Worm (Caenorhabditis elegans) whole organism, L1 larva: ENCODE data around the gene ZK1307.4.

Experiments
- C04F5.9 ChIP-seq: sonication (generic microtip); optimal IDR thresholded peaks from 2 replicates; lab custom pipeline; 2016; ENCODE audit warnings: missing genetic modification characterization, missing compliant biosample characterization
- F16B12.6 ChIP-seq: fragments of 150-350 bp; optimal IDR thresholded peaks from 2 replicates; lab custom pipeline; 2014; ENCODE audit warnings: missing biosample characterization, missing genetic modification characterization
- Y116A8C.19 ChIP-seq: sonication (generic microtip); optimal IDR thresholded peaks from 2 replicates; lab custom pipeline; 2016; ENCODE audit warnings: missing compliant biosample characterization, missing genetic modification characterization, borderline replicate concordance
- aha-1 ChIP-seq: fragments of 150-350 bp; optimal IDR thresholded peaks from 2 replicates; lab custom pipeline; 2014; ENCODE audit warnings: missing biosample characterization, missing genetic modification characterization
- aly-2 ChIP-seq: fragments of 150-350 bp; optimal IDR thresholded peaks from 2 replicates; lab custom pipeline; 2014; ENCODE audit warnings: missing biosample characterization, missing genetic modification characterization
- ceh-82 ChIP-seq, 3 experiments: fragments of 150-350 bp in 1 of 3; sonication (generic microtip) in 2 of 3; optimal IDR thresholded peaks; 2 replicates each; lab custom pipeline; 2014 to 2017; ENCODE audit warnings: missing biosample characterization in 3 of 3, missing genetic modification characterization in 3 of 3
- ceh-88 ChIP-seq: fragments of 200-800 bp; sonication (Bioruptor generic); IDR thresholded peaks from 2 replicates; pipeline ENCODE4 v1.3.6; 2022; ENCODE audit warnings: missing genetic modification characterization, missing compliant biosample characterization
- ces-1 ChIP-seq: fragments of 150-350 bp; optimal IDR thresholded peaks from 2 replicates; lab custom pipeline; 2014; ENCODE audit warnings: missing biosample characterization, missing genetic modification reagents, missing genetic modification characterization
- dsc-1 ChIP-seq: sonication (generic microtip); optimal IDR thresholded peaks from 2 replicates; lab custom pipeline; 2016; ENCODE audit warnings: mild to moderate bottlenecking, missing genetic modification characterization, missing compliant biosample characterization
- efl-3 ChIP-seq: fragments of 200-800 bp; sonication (Bioruptor generic); optimal IDR thresholded peaks from 2 replicates; lab custom pipeline; 2018; ENCODE audit warnings: mild to moderate bottlenecking, missing genetic modification characterization, missing compliant biosample characterization
- egl-27 ChIP-seq, 2 experiments: fragments of 150-350 bp in 1 of 2; sonication (generic microtip); optimal IDR thresholded peaks; 3 replicates each; lab custom pipeline; 2017 to 2018; ENCODE audit warnings: missing biosample characterization in 2 of 2, missing genetic modification characterization in 2 of 2, missing genetic modification reagents in 2 of 2
- elt-2 ChIP-seq: sonication (generic microtip); optimal IDR thresholded peaks from 2 replicates; lab custom pipeline; 2016; ENCODE audit warnings: missing genetic modification characterization, mild to moderate bottlenecking, inconsistent platforms, missing compliant biosample characterization, missing genetic modification reagents
- elt-3 ChIP-seq, 6 experiments: fragments of 150-350 bp in 1 of 6; sonication (generic microtip); optimal IDR thresholded peaks; 2 replicates each; lab custom pipeline; 2017 to 2018; ENCODE audit warnings: missing biosample characterization in 6 of 6, missing genetic modification characterization in 6 of 6, inconsistent platforms in 1 of 6
- fkh-10 ChIP-seq: sonication (generic microtip); optimal IDR thresholded peaks from 2 replicates; lab custom pipeline; 2017; ENCODE audit warnings: missing biosample characterization, missing genetic modification reagents, missing genetic modification characterization
- fkh-4 ChIP-seq: sonication (generic microtip); optimal IDR thresholded peaks from 2 replicates; lab custom pipeline; 2016; ENCODE audit warnings: missing compliant biosample characterization, missing genetic modification characterization, borderline replicate concordance
- fkh-8 ChIP-seq: sonication (generic microtip); optimal IDR thresholded peaks from 2 replicates; lab custom pipeline; 2016; ENCODE audit warnings: mild to moderate bottlenecking, missing genetic modification characterization, missing compliant biosample characterization
- grh-1 ChIP-seq: fragments of 200-800 bp; sonication (Bioruptor generic); IDR thresholded peaks from 2 replicates; pipeline ENCODE4 v1.3.6; 2022; ENCODE audit warnings: missing genetic modification reagents, missing genetic modification characterization, missing compliant biosample characterization
- hlh-17 ChIP-seq: fragments of 200-800 bp; sonication (Bioruptor generic); optimal IDR thresholded peaks from 2 replicates; lab custom pipeline; 2018; ENCODE audit warnings: missing genetic modification characterization, mild to moderate bottlenecking, missing compliant biosample characterization, moderate library complexity, borderline replicate concordance
- irx-1 ChIP-seq: sonication (generic microtip); optimal IDR thresholded peaks from 2 replicates; lab custom pipeline; 2016; ENCODE audit warnings: missing genetic modification characterization, missing compliant biosample characterization
- isw-1 ChIP-seq: fragments of 200-800 bp; sonication (Bioruptor generic); IDR thresholded peaks from 2 replicates; pipeline ENCODE4 v1.3.6; 2022; ENCODE audit warnings: missing genetic modification characterization, missing compliant biosample characterization
- lin-13 ChIP-seq: fragments of 150-350 bp; optimal IDR thresholded peaks from 2 replicates; lab custom pipeline; 2014; ENCODE audit warnings: missing biosample characterization, missing genetic modification reagents, missing genetic modification characterization
- lin-14 ChIP-seq: fragments of 200-800 bp; sonication (Bioruptor generic); optimal IDR thresholded peaks from 2 replicates; lab custom pipeline; 2018; ENCODE audit warnings: mild to moderate bottlenecking, missing genetic modification characterization, moderate library complexity, missing compliant biosample characterization
- lin-15B ChIP-seq: fragments of 150-350 bp; sonication (generic microtip); optimal IDR thresholded peaks from 3 replicates; lab custom pipeline; 2014; ENCODE audit warnings: missing biosample characterization, missing genetic modification characterization
- lin-35 ChIP-seq, 2 experiments: fragments of 150-350 bp; optimal IDR thresholded peaks; 2 replicates each; lab custom pipeline; 2014; ENCODE audit warnings: missing biosample characterization in 2 of 2, missing genetic modification characterization in 2 of 2, missing genetic modification reagents in 2 of 2
- lin-39 ChIP-seq: fragments of 150-350 bp; optimal IDR thresholded peaks from 2 replicates; lab custom pipeline; 2014; ENCODE audit warnings: missing biosample characterization, missing genetic modification reagents, missing genetic modification characterization
- mab-9 ChIP-seq: fragments of 200-800 bp; sonication (Bioruptor generic); IDR thresholded peaks from 2 replicates; pipeline ENCODE4 v1.3.6; 2022; ENCODE audit warnings: missing genetic modification reagents, missing genetic modification characterization, missing compliant biosample characterization
- mdl-1 ChIP-seq, 2 experiments: fragments of 150-350 bp; optimal IDR thresholded peaks; 2 replicates each; lab custom pipeline; 2014 to 2017; ENCODE audit warnings: missing biosample characterization in 2 of 2, missing genetic modification characterization in 2 of 2, inconsistent platforms in 1 of 2
- mep-1 ChIP-seq: fragments of 150-350 bp; optimal IDR thresholded peaks from 2 replicates; lab custom pipeline; 2014; ENCODE audit warnings: missing biosample characterization, missing genetic modification characterization
- nhr-11 ChIP-seq: fragments of 150-350 bp; optimal IDR thresholded peaks from 2 replicates; lab custom pipeline; 2014; ENCODE audit warnings: missing biosample characterization, missing genetic modification characterization
- nhr-20 ChIP-seq: sonication (generic microtip); optimal IDR thresholded peaks from 2 replicates; lab custom pipeline; 2016; ENCODE audit warnings: mild to moderate bottlenecking, missing genetic modification characterization, missing compliant biosample characterization
- nhr-237 ChIP-seq: fragments of 150-350 bp; optimal IDR thresholded peaks from 2 replicates; lab custom pipeline; 2014; ENCODE audit warnings: missing biosample characterization, missing genetic modification characterization
- nhr-28 ChIP-seq: fragments of 150-350 bp; optimal IDR thresholded peaks from 2 replicates; lab custom pipeline; 2014; ENCODE audit warnings: missing biosample characterization, missing genetic modification characterization
- nhr-47 ChIP-seq: sonication (generic microtip); optimal IDR thresholded peaks from 2 replicates; lab custom pipeline; 2016; ENCODE audit warnings: mild to moderate bottlenecking, missing genetic modification characterization, moderate library complexity, missing compliant biosample characterization
- nhr-71 ChIP-seq: sonication (generic microtip); optimal IDR thresholded peaks from 2 replicates; lab custom pipeline; 2016; ENCODE audit warnings: mild to moderate bottlenecking, missing genetic modification characterization, moderate library complexity, missing compliant biosample characterization
- nhr-77 ChIP-seq: fragments of 150-350 bp; optimal IDR thresholded peaks from 2 replicates; lab custom pipeline; 2014; ENCODE audit warnings: missing biosample characterization, missing genetic modification characterization
- pax-3 ChIP-seq: fragments of 200-800 bp; sonication (Bioruptor generic); optimal IDR thresholded peaks from 2 replicates; lab custom pipeline; 2018; ENCODE audit warnings: mild to moderate bottlenecking, missing genetic modification characterization, moderate library complexity, missing compliant biosample characterization
- pqm-1 ChIP-seq: sonication (generic microtip); optimal IDR thresholded peaks from 3 replicates; lab custom pipeline; 2017; ENCODE audit warnings: missing biosample characterization, missing genetic modification characterization
- skn-1 ChIP-seq: fragments of 150-350 bp; optimal IDR thresholded peaks from 2 replicates; lab custom pipeline; 2014; ENCODE audit warnings: missing biosample characterization, missing genetic modification characterization
- snpc-4 ChIP-seq: fragments of 150-350 bp; optimal IDR thresholded peaks from 2 replicates; lab custom pipeline; 2014; ENCODE audit warnings: missing biosample characterization, missing genetic modification characterization
- snu-23 ChIP-seq: sonication (generic microtip); optimal IDR thresholded peaks from 2 replicates; lab custom pipeline; 2016; ENCODE audit warnings: missing genetic modification characterization, missing compliant biosample characterization
- sox-4 ChIP-seq: sonication (generic microtip); optimal IDR thresholded peaks from 2 replicates; lab custom pipeline; 2016; ENCODE audit warnings: missing genetic modification characterization, missing compliant biosample characterization
- sup-37 ChIP-seq: fragments of 200-800 bp; sonication (Bioruptor generic); optimal IDR thresholded peaks from 2 replicates; lab custom pipeline; 2018; ENCODE audit warnings: mild to moderate bottlenecking, missing genetic modification characterization, missing compliant biosample characterization
- swsn-7 ChIP-seq: sonication (generic microtip); optimal IDR thresholded peaks from 2 replicates; lab custom pipeline; 2016; ENCODE audit warnings: missing genetic modification characterization, missing compliant biosample characterization
- tbx-2 ChIP-seq: sonication (generic microtip); optimal IDR thresholded peaks from 2 replicates; lab custom pipeline; 2016; ENCODE audit warnings: missing genetic modification characterization, missing compliant biosample characterization
- unc-130 ChIP-seq: fragments of 150-350 bp; optimal IDR thresholded peaks from 2 replicates; lab custom pipeline; 2017; ENCODE audit warnings: missing biosample characterization, missing genetic modification characterization, inconsistent platforms
- unc-30 ChIP-seq: sonication (generic microtip); optimal IDR thresholded peaks from 2 replicates; lab custom pipeline; 2017; ENCODE audit warnings: missing biosample characterization, missing genetic modification characterization
- vab-15 ChIP-seq: sonication (generic microtip); optimal IDR thresholded peaks from 2 replicates; lab custom pipeline; 2017; ENCODE audit warnings: missing genotype, mild to moderate bottlenecking, missing genetic modification characterization, missing compliant biosample characterization
- zag-1 ChIP-seq: fragments of 150-350 bp; optimal IDR thresholded peaks from 2 replicates; lab custom pipeline; 2014; ENCODE audit warnings: missing biosample characterization, missing genetic modification characterization
- ztf-11 ChIP-seq, 2 experiments: sonication (generic microtip); optimal IDR thresholded peaks; 2 replicates each; lab custom pipeline; 2016 to 2017; ENCODE audit warnings: missing genetic modification characterization in 2 of 2, missing biosample characterization in 1 of 2, missing compliant biosample characterization in 1 of 2
- ztf-4 ChIP-seq: fragments of 150-350 bp; optimal IDR thresholded peaks from 2 replicates; lab custom pipeline; 2014; ENCODE audit warnings: missing biosample characterization, missing genetic modification characterization

ZK1307.4 gene

ce11 chrII:9604063-9604462 lies 47.5 kb downstream of the ZK1307.4 start (continued):
- TF ChIP-seq sox-4 (tag; lab: Kevin White, UChicago): no peak
- TF ChIP-seq C04F5.9 (tag; lab: Kevin White, UChicago): no peak
- no peak for TF ChIP-seq lin-13 (GFP tag; lab: Kevin White, UChicago)
- no peak for TF ChIP-seq irx-1 (tag; lab: Kevin White, UChicago)
- TF ChIP-seq ztf-4: no peak
- TF ChIP-seq isw-1 (GFP tag; lab: Robert Waterston, UW): no peak
- TF ChIP-seq elt-3 (tag; optimal IDR thresholded peaks at IDR 0.05; lab: Kevin White, UChicago): no peak
- peak; percentile 0 for TF ChIP-seq elt-2 (tag; lab: Kevin White, UChicago)
- TF ChIP-seq vab-15 (tag; lab: Kevin White, UChicago): no peak
- no peak for TF ChIP-seq aly-2
- no peak for TF ChIP-seq efl-3 (GFP tag; lab: Kevin White, UChicago)
- no peak for TF ChIP-seq swsn-7 (tag; lab: Kevin White, UChicago)
- TF ChIP-seq aha-1 (tag; lab: Kevin White, UChicago): no peak
- no peak for TF ChIP-seq nhr-47 (tag; lab: Kevin White, UChicago)
- TF ChIP-seq unc-30 (tag; lab: Kevin White, UChicago): no peak
- no peak for TF ChIP-seq ceh-88 (GFP tag; lab: Robert Waterston, UW)
- TF ChIP-seq mep-1 (tag; lab: Kevin White, UChicago): no peak
- peak; percentile 27 for TF ChIP-seq snu-23
- no peak for TF ChIP-seq unc-130
- TF ChIP-seq lin-35 (GFP tag; optimal IDR thresholded peaks at IDR 0.05; lab: Kevin White, UChicago): peak in 1 of 2 experiments; percentile 65
- TF ChIP-seq nhr-28 (tag; lab: Kevin White, UChicago): no peak
- peak; percentile 55 for TF ChIP-seq nhr-20 (tag; lab: Kevin White, UChicago)
- TF ChIP-seq fkh-10: no peak
- TF ChIP-seq, all 84 proteins: peak for 12

- TF ChIP-seq C04F5.9 (tag; lab: Kevin White, UChicago) (peak; percentile 73), ceh-88 (GFP tag; lab: Robert Waterston, UW) (peak; percentile 79), elt-3 (tag; optimal IDR thresholded peaks at IDR 0.05; lab: Kevin White, UChicago) (peak in 5 of 6 experiments; percentile 40 to 99 (median 95)), lin-39 (tag; lab: Kevin White, UChicago) (peak; percentile 81), mep-1 (tag; lab: Kevin White, UChicago) (peak; percentile 98), pqm-1 (no peak), lin-14 (GFP tag; lab: Kevin White, UChicago) (peak; percentile 99), snpc-4 (tag; lab: Kevin White, UChicago) (peak; percentile 74), nhr-77 (peak; percentile 88), nhr-237 (tag; lab: Kevin White, UChicago) (peak; percentile 84), elt-2 (tag; lab: Kevin White, UChicago) (peak; percentile 84), ceh-82 (tag; optimal IDR thresholded peaks at IDR 0.05; lab: Kevin White, UChicago) (peak; percentile 68 to 91 (median 88)), skn-1 (tag; lab: Kevin White, UChicago) (peak; percentile 94), mdl-1 (tag; optimal IDR thresholded peaks at IDR 0.05; lab: Kevin White, UChicago) (peak; percentile 95 to 100), aha-1 (tag; lab: Kevin White, UChicago) (no peak), unc-130 (peak; percentile 82), zag-1 (tag; lab: Kevin White, UChicago) (peak; percentile 69), nhr-11 (tag; lab: Kevin White, UChicago) (peak; percentile 99), hlh-17 (GFP tag; lab: Kevin White, UChicago) (no peak), ces-1 (no peak), pax-3 (tag; lab: Kevin White, UChicago) (peak; percentile 85), mab-9 (peak; percentile 71), F16B12.6 (tag; lab: Kevin White, UChicago) (peak; percentile 51), dsc-1 (tag; lab: Kevin White, UChicago) (peak; percentile 74), aly-2 (no peak), lin-15B (peak; percentile 38), vab-15 (tag; lab: Kevin White, UChicago) (peak; percentile 40), grh-1 (GFP tag; lab: Robert Waterston, UW) (peak; percentile 85), Y116A8C.19 (tag; lab: Kevin White, UChicago) (no peak), fkh-4 (tag; lab: Kevin White, UChicago) (no peak), sup-37 (GFP tag; lab: Kevin White, UChicago) (peak; percentile 66), sox-4 (tag; lab: Kevin White, UChicago) (peak; percentile 72), fkh-8 (tag; lab: Kevin White, UChicago) (peak; percentile 95), egl-27 (tag; optimal IDR thresholded peaks at IDR 0.05; lab: Kevin White, UChicago) (peak; percentile 91 to 94), tbx-2 (tag; lab: Kevin White, UChicago) (peak; percentile 96), nhr-71 (tag; lab: Kevin White, UChicago) (peak; percentile 99), ztf-11 (tag; optimal IDR thresholded peaks at IDR 0.05; lab: Kevin White, UChicago) (no peak)
Observed at ce11 chrII:9603419-9603818, 48.2 kb downstream of the ZK1307.4 start.
